Worm (Caenorhabditis elegans) whole organism, L2 larva: ENCODE results near the gene sqd-1.
A peak's percentile ranks its signal among the peaks of the same experiment; 100 is the strongest.

Experiments
- C34F6.9 ChIP-seq: fragments of 150-350 bp; optimal IDR thresholded peaks from 2 replicates; lab custom pipeline; 2014; ENCODE audit warnings: missing biosample characterization, missing genetic modification characterization
- F13H6.1 ChIP-seq: sonication (generic microtip); optimal IDR thresholded peaks from 2 replicates; lab custom pipeline; 2016; ENCODE audit warnings: missing genetic modification characterization, missing compliant biosample characterization
- R02D3.7 ChIP-seq: fragments of 150-350 bp; optimal IDR thresholded peaks from 2 replicates; lab custom pipeline; 2014; ENCODE audit warnings: missing biosample characterization, missing genetic modification characterization
- Y55F3AM.14 ChIP-seq: fragments of 200-800 bp; sonication (Bioruptor generic); optimal IDR thresholded peaks from 2 replicates; lab custom pipeline; 2018; ENCODE audit warnings: mild to moderate bottlenecking, missing genetic modification characterization, missing compliant biosample characterization
- ZK546.5 ChIP-seq: sonication (generic microtip); optimal IDR thresholded peaks from 2 replicates; lab custom pipeline; 2017; ENCODE audit warnings: missing biosample characterization, missing genetic modification characterization
- alr-1 ChIP-seq: fragments of 150-350 bp; optimal IDR thresholded peaks from 2 replicates; lab custom pipeline; 2014; ENCODE audit warnings: missing biosample characterization, missing genetic modification characterization
- ama-1 ChIP-seq: fragments of 150-350 bp; optimal IDR thresholded peaks from 2 replicates; lab custom pipeline; 2018; ENCODE audit warnings: inconsistent platforms
- blmp-1 ChIP-seq: sonication (generic microtip); optimal IDR thresholded peaks from 2 replicates; lab custom pipeline; 2017; ENCODE audit warnings: missing genetic modification characterization, mild to moderate bottlenecking, missing compliant biosample characterization, antibody characterized with exemption, moderate library complexity; ENCODE audit not compliant: insufficient read depth
- crh-2 ChIP-seq: sonication (generic microtip); optimal IDR thresholded peaks from 2 replicates; lab custom pipeline; 2017; ENCODE audit warnings: missing biosample characterization, missing genetic modification characterization
- egl-27 ChIP-seq: sonication (generic microtip); optimal IDR thresholded peaks from 3 replicates; lab custom pipeline; 2017; ENCODE audit warnings: missing biosample characterization, missing genetic modification reagents, missing genetic modification characterization
- elt-1 ChIP-seq: fragments of 150-350 bp; optimal IDR thresholded peaks from 2 replicates; lab custom pipeline; 2014; ENCODE audit warnings: missing biosample characterization, missing genetic modification characterization
- elt-3 ChIP-seq: sonication (generic microtip); optimal IDR thresholded peaks from 2 replicates; lab custom pipeline; 2017; ENCODE audit warnings: missing biosample characterization, missing genetic modification characterization
- fos-1 ChIP-seq: fragments of 150-350 bp; optimal IDR thresholded peaks from 2 replicates; lab custom pipeline; 2014; ENCODE audit warnings: missing biosample characterization, missing genetic modification characterization
- gmeb-1 ChIP-seq: fragments of 150-350 bp; optimal IDR thresholded peaks from 2 replicates; lab custom pipeline; 2014; ENCODE audit warnings: missing biosample characterization, missing genetic modification characterization
- lin-13 ChIP-seq: fragments of 150-350 bp; optimal IDR thresholded peaks from 2 replicates; lab custom pipeline; 2014; ENCODE audit warnings: missing biosample characterization, missing genetic modification reagents, missing genetic modification characterization
- lin-39 ChIP-seq: fragments of 150-350 bp; optimal IDR thresholded peaks from 2 replicates; lab custom pipeline; 2014; ENCODE audit warnings: missing biosample characterization, missing genetic modification reagents, missing genetic modification characterization
- lsy-2 ChIP-seq, 2 experiments: fragments of 150-350 bp in 1 of 2; sonication (generic microtip) in 1 of 2; optimal IDR thresholded peaks; 2 replicates each; lab custom pipeline; 2014 to 2017; ENCODE audit warnings: missing biosample characterization in 2 of 2, missing genetic modification characterization in 2 of 2
- mab-5 ChIP-seq: fragments of 150-350 bp; optimal IDR thresholded peaks from 2 replicates; lab custom pipeline; 2014; ENCODE audit warnings: missing biosample characterization, missing genetic modification characterization
- nhr-10 ChIP-seq: sonication (generic microtip); optimal IDR thresholded peaks from 2 replicates; lab custom pipeline; 2017; ENCODE audit warnings: missing biosample characterization, missing genetic modification characterization
- nhr-11 ChIP-seq: fragments of 150-350 bp; optimal IDR thresholded peaks from 2 replicates; lab custom pipeline; 2014; ENCODE audit warnings: missing biosample characterization, missing genetic modification characterization
- nhr-12 ChIP-seq: fragments of 150-350 bp; optimal IDR thresholded peaks from 2 replicates; lab custom pipeline; 2014; ENCODE audit warnings: missing biosample characterization, missing genetic modification characterization
- nhr-129 ChIP-seq: fragments of 150-350 bp; optimal IDR thresholded peaks from 2 replicates; lab custom pipeline; 2014; ENCODE audit warnings: missing biosample characterization, missing genetic modification characterization
- nhr-21 ChIP-seq: fragments of 150-350 bp; optimal IDR thresholded peaks from 2 replicates; lab custom pipeline; 2014; ENCODE audit warnings: missing biosample characterization, missing genetic modification characterization
- nhr-237 ChIP-seq: fragments of 150-350 bp; optimal IDR thresholded peaks from 2 replicates; lab custom pipeline; 2014; ENCODE audit warnings: missing biosample characterization, missing genetic modification characterization
- nhr-25 ChIP-seq: fragments of 150-350 bp; sonication (generic microtip); optimal IDR thresholded peaks from 3 replicates; lab custom pipeline; 2014; ENCODE audit warnings: missing biosample characterization, missing genetic modification characterization
- nhr-6 ChIP-seq: fragments of 150-350 bp; optimal IDR thresholded peaks from 2 replicates; lab custom pipeline; 2014; ENCODE audit warnings: missing biosample characterization, missing genetic modification characterization
- peb-1 ChIP-seq: fragments of 150-350 bp; optimal IDR thresholded peaks from 2 replicates; lab custom pipeline; 2014; ENCODE audit warnings: missing biosample characterization, missing genetic modification characterization
- sem-4 ChIP-seq: fragments of 150-350 bp; optimal IDR thresholded peaks from 2 replicates; lab custom pipeline; 2014; ENCODE audit warnings: missing biosample characterization, missing genetic modification reagents, missing genetic modification characterization
- sma-3 ChIP-seq: sonication (generic microtip); optimal IDR thresholded peaks from 2 replicates; lab custom pipeline; 2016; ENCODE audit warnings: missing genetic modification reagents, missing genetic modification characterization, missing compliant biosample characterization
- snpc-4 ChIP-seq: fragments of 150-350 bp; optimal IDR thresholded peaks from 2 replicates; lab custom pipeline; 2014; ENCODE audit warnings: missing biosample characterization, missing genetic modification characterization
- unc-39 ChIP-seq: fragments of 150-350 bp; optimal IDR thresholded peaks from 2 replicates; lab custom pipeline; 2014; ENCODE audit warnings: missing biosample characterization, missing genetic modification characterization
- unc-55 ChIP-seq: fragments of 150-350 bp; sonication (generic microtip); optimal IDR thresholded peaks from 3 replicates; lab custom pipeline; 2014; ENCODE audit warnings: missing biosample characterization, missing genetic modification reagents, missing genetic modification characterization
- unc-62 ChIP-seq: fragments of 150-350 bp; optimal IDR thresholded peaks from 2 replicates; lab custom pipeline; 2014; ENCODE audit warnings: missing biosample characterization, missing genetic modification reagents, missing genetic modification characterization
- zag-1 ChIP-seq: fragments of 150-350 bp; optimal IDR thresholded peaks from 2 replicates; lab custom pipeline; 2014; ENCODE audit warnings: missing biosample characterization, missing genetic modification characterization
- ztf-11 ChIP-seq: sonication (generic microtip); optimal IDR thresholded peaks from 2 replicates; lab custom pipeline; 2017; ENCODE audit warnings: missing biosample characterization, missing genetic modification characterization
- ztf-4 ChIP-seq: fragments of 150-350 bp; optimal IDR thresholded peaks from 2 replicates; lab custom pipeline; 2014; ENCODE audit warnings: missing biosample characterization, missing genetic modification characterization

sqd-1 gene

ce11 chrIV:6325772-6326171 is 1.8 kb downstream of the sqd-1 start:
- no peak for TF ChIP-seq nhr-129 (tag; lab: Kevin White, UChicago)
- no peak for TF ChIP-seq lin-39
- no peak for TF ChIP-seq fos-1 (tag; lab: Kevin White, UChicago)
- no peak for TF ChIP-seq unc-39
- no peak for TF ChIP-seq elt-1 (tag; lab: Kevin White, UChicago)
- no peak for TF ChIP-seq ztf-11 (tag; lab: Kevin White, UChicago)
- no peak for TF ChIP-seq nhr-21
- TF ChIP-seq zag-1 (tag; lab: Kevin White, UChicago), result no peak
- TF ChIP-seq elt-3 (tag; lab: Kevin White, UChicago), result no peak
- no peak for TF ChIP-seq mab-5
- TF ChIP-seq unc-62 (GFP tag; lab: Kevin White, UChicago), result no peak
- no peak for TF ChIP-seq lin-13 (GFP tag; lab: Kevin White, UChicago)
- no peak for TF ChIP-seq F13H6.1 (tag; lab: Kevin White, UChicago)
- no peak for TF ChIP-seq lsy-2 (tag; optimal IDR thresholded peaks at IDR 0.05; lab: Kevin White, UChicago)

- TF ChIP-seq blmp-1 (tag; lab: Kevin White, UChicago) (no peak), ama-1 (lab: Kevin White, UChicago) (no peak), gmeb-1 (tag; lab: Kevin White, UChicago) (no peak), unc-62 (GFP tag; lab: Kevin White, UChicago) (no peak), ztf-4 (no peak), sem-4 (tag; lab: Kevin White, UChicago) (no peak), unc-55 (GFP tag; lab: Kevin White, UChicago) (no peak), nhr-129 (tag; lab: Kevin White, UChicago) (no peak), crh-2 (tag; lab: Kevin White, UChicago) (no peak), Y55F3AM.14 (GFP tag; lab: Kevin White, UChicago) (no peak), unc-39 (no peak), elt-3 (tag; lab: Kevin White, UChicago) (no peak), nhr-6 (tag; lab: Kevin White, UChicago) (no peak)
Measured at ce11 chrIV:6326448-6326847, 2.5 kb downstream of the sqd-1 start, which contains the start of gene lsm-8. Gene lsm-8, plus strand, starts transcription at chrIV:6326526.

- TF ChIP-seq nhr-12 (no peak), peb-1 (tag; lab: Kevin White, UChicago) (no peak), unc-39 (no peak), C34F6.9 (tag; lab: Kevin White, UChicago) (peak; percentile 63), nhr-25 (tag; lab: Kevin White, UChicago) (no peak), snpc-4 (tag; lab: Kevin White, UChicago) (no peak), nhr-237 (tag; lab: Kevin White, UChicago) (no peak), lin-13 (GFP tag; lab: Kevin White, UChicago) (no peak), unc-55 (GFP tag; lab: Kevin White, UChicago) (peak; percentile 63), fos-1 (tag; lab: Kevin White, UChicago) (peak; percentile 75), R02D3.7 (tag; lab: Kevin White, UChicago) (no peak), Y55F3AM.14 (GFP tag; lab: Kevin White, UChicago) (no peak), elt-1 (tag; lab: Kevin White, UChicago) (no peak), lin-39 (no peak), elt-3 (tag; lab: Kevin White, UChicago) (no peak), nhr-10 (tag; lab: Kevin White, UChicago) (no peak), crh-2 (tag; lab: Kevin White, UChicago) (no peak), ztf-11 (tag; lab: Kevin White, UChicago) (no peak), F13H6.1 (tag; lab: Kevin White, UChicago) (no peak), nhr-11 (tag; lab: Kevin White, UChicago) (no peak), zag-1 (tag; lab: Kevin White, UChicago) (no peak), sma-3 (GFP tag; lab: Kevin White, UChicago) (no peak), egl-27 (tag; lab: Kevin White, UChicago) (no peak), blmp-1 (tag; lab: Kevin White, UChicago) (no peak), lsy-2 (tag; optimal IDR thresholded peaks at IDR 0.05; lab: Kevin White, UChicago) (peak in 1 of 2 experiments; percentile 41), ZK546.5 (tag; lab: Kevin White, UChicago) (no peak), nhr-129 (tag; lab: Kevin White, UChicago) (no peak), alr-1 (tag; lab: Kevin White, UChicago) (no peak), nhr-6 (tag; lab: Kevin White, UChicago) (no peak), ztf-4 (no peak)
- TF ChIP-seq, all 48 proteins: peak for 4
Measured at ce11 chrIV:6327363-6328015, 3.5 kb downstream of the sqd-1 start.
